Fruit fly (Drosophila melanogaster) whole organism, pupa: ENCODE results near the gene ArfGAP3.
A peak's percentile ranks its signal among the peaks of the same experiment; 100 is the strongest.

Experiments used
- CG10348 ChIP-seq: fragments of 200-800 bp; sonication (Bioruptor generic); IDR thresholded peaks from 2 replicates; pipeline ENCODE4 v1.3.6; 2022; ENCODE audit warnings: missing biosample characterization, missing genetic modification characterization
- CG12605 ChIP-seq: fragments of 200-800 bp; sonication (Bioruptor generic); IDR thresholded peaks from 2 replicates; pipeline ENCODE4 v1.3.6; 2022; ENCODE audit warnings: missing biosample characterization, missing genetic modification characterization
- CG13204 ChIP-seq: fragments of 200-800 bp; sonication (Bioruptor generic); optimal IDR thresholded peaks from 2 replicates; lab custom pipeline; 2018; ENCODE audit warnings: missing biosample characterization, mild to moderate bottlenecking, missing genetic modification characterization, moderate library complexity
- CG14655 ChIP-seq: fragments of 200-800 bp; sonication (Bioruptor generic); optimal IDR thresholded peaks from 3 replicates; lab custom pipeline; 2017; ENCODE audit warnings: mild to moderate bottlenecking, missing biosample characterization, missing genetic modification reagents, missing genetic modification characterization
- CG15710 ChIP-seq: fragments of 200-800 bp; sonication (Bioruptor generic); optimal IDR thresholded peaks from 2 replicates; lab custom pipeline; 2018; ENCODE audit warnings: missing biosample characterization, mild to moderate bottlenecking, missing genetic modification characterization, moderate library complexity
- CG17806 ChIP-seq: fragments of 200-800 bp; sonication (Bioruptor generic); optimal IDR thresholded peaks from 2 replicates; lab custom pipeline; 2018; ENCODE audit warnings: missing biosample characterization, mild to moderate bottlenecking, missing genetic modification characterization, moderate library complexity
- CG32121 ChIP-seq: fragments of 200-800 bp; sonication (Bioruptor generic); IDR thresholded peaks from 2 replicates; pipeline ENCODE4 v1.3.6; 2022; ENCODE audit warnings: missing biosample characterization, missing genetic modification characterization
- CG34367 ChIP-seq: fragments of 200-800 bp; sonication (Bioruptor generic); optimal IDR thresholded peaks from 2 replicates; lab custom pipeline; 2018; ENCODE audit warnings: missing biosample characterization, mild to moderate bottlenecking, missing genetic modification characterization
- CG4496 ChIP-seq: fragments of 200-800 bp; sonication (Bioruptor generic); IDR thresholded peaks from 3 replicates; pipeline ENCODE4 v1.3.6; 2022; ENCODE audit warnings: missing biosample characterization, missing genetic modification characterization
- CG8159 ChIP-seq: fragments of 200-800 bp; sonication (Bioruptor generic); optimal IDR thresholded peaks from 3 replicates; lab custom pipeline; 2018; ENCODE audit warnings: missing biosample characterization, mild to moderate bottlenecking, missing genetic modification characterization, moderate library complexity
- CG8301 ChIP-seq: fragments of 200-800 bp; sonication (Bioruptor generic); optimal IDR thresholded peaks from 2 replicates; lab custom pipeline; 2018; ENCODE audit warnings: missing biosample characterization, mild to moderate bottlenecking, missing genetic modification characterization
- CG9948 ChIP-seq: fragments of 200-800 bp; sonication (Bioruptor generic); optimal IDR thresholded peaks from 2 replicates; lab custom pipeline; 2018; ENCODE audit warnings: missing biosample characterization, mild to moderate bottlenecking, missing genetic modification characterization, moderate library complexity
- D1 ChIP-seq: fragments of 200-800 bp; sonication (Bioruptor generic); optimal IDR thresholded peaks from 2 replicates; lab custom pipeline; 2018; ENCODE audit warnings: missing biosample characterization, mild to moderate bottlenecking, missing genetic modification characterization, moderate library complexity
- EcR ChIP-seq: fragments of 200-800 bp; sonication (Bioruptor generic); optimal IDR thresholded peaks from 3 replicates; lab custom pipeline; 2019; ENCODE audit warnings: missing biosample characterization, missing genetic modification characterization, mild to moderate bottlenecking, moderate library complexity, missing genetic modification reagents
- Ets98B ChIP-seq: fragments of 200-800 bp; sonication (Bioruptor generic); IDR thresholded peaks from 2 replicates; pipeline ENCODE4 v1.3.6; 2022; ENCODE audit warnings: missing biosample characterization, missing genetic modification characterization
- Pif1A ChIP-seq: fragments of 200-800 bp; sonication (Bioruptor generic); optimal IDR thresholded peaks from 3 replicates; lab custom pipeline; 2016; ENCODE audit warnings: missing biosample characterization, missing genetic modification characterization
- Pif1B ChIP-seq: fragments of 200-800 bp; sonication (Bioruptor generic); optimal IDR thresholded peaks from 3 replicates; lab custom pipeline; 2016; ENCODE audit warnings: missing biosample characterization, missing genetic modification characterization
- gl ChIP-seq: fragments of 200-800 bp; sonication (Bioruptor generic); optimal IDR thresholded peaks from 2 replicates; lab custom pipeline; 2018; ENCODE audit warnings: missing biosample characterization, mild to moderate bottlenecking, missing genetic modification characterization
- rn ChIP-seq: fragments of 200-800 bp; sonication (Bioruptor generic); IDR thresholded peaks from 2 replicates; pipeline ENCODE4 v1.3.6; 2022; ENCODE audit warnings: missing biosample characterization, missing genetic modification characterization

The ArfGAP3 gene

DNA sequence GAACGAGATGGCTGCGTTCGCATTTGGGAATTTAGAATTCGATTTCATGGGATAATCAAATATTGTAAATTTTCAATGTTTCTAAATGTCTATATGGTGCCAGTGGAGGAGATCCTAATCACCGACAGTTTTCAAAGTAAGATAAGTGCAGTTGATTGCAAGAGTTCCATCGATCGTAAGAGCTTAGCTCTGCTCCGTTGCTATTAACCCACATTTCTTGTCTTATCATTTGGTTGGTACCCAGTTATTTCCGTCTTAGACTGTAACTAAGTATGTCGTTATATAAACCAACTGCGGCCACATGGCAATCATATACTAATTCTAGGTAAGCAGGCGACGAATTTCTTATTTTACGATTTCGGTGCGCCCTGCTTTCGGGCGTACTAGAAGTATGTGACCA is 47.2 kb downstream of the ArfGAP3 start:
- TF ChIP-seq CG10348 = no peak
- no peak for TF ChIP-seq gl
- TF ChIP-seq CG15710 (tag; lab: Kevin White, UChicago) = no peak
- no peak for TF ChIP-seq Pif1A
- TF ChIP-seq CG17806 (tag; lab: Kevin White, UChicago) = no peak
- TF ChIP-seq CG14655 = no peak
- no peak for TF ChIP-seq CG12605
- no peak for TF ChIP-seq CG13204
- no peak for TF ChIP-seq EcR
- no peak for TF ChIP-seq CG32121
- TF ChIP-seq CG8159 (tag; lab: Kevin White, UChicago) = no peak
- TF ChIP-seq Pif1B = no peak
- no peak for TF ChIP-seq CG4496 (GFP tag; lab: Robert Waterston, UW)
- no peak for TF ChIP-seq rn (GFP tag; lab: Robert Waterston, UW)
- no peak for TF ChIP-seq CG34367 (tag; lab: Kevin White, UChicago)
- TF ChIP-seq Ets98B (GFP tag; lab: Robert Waterston, UW) = no peak
- no peak for TF ChIP-seq CG9948 (tag; lab: Kevin White, UChicago)
- no peak for TF ChIP-seq D1 (tag; lab: Kevin White, UChicago)

DNA sequence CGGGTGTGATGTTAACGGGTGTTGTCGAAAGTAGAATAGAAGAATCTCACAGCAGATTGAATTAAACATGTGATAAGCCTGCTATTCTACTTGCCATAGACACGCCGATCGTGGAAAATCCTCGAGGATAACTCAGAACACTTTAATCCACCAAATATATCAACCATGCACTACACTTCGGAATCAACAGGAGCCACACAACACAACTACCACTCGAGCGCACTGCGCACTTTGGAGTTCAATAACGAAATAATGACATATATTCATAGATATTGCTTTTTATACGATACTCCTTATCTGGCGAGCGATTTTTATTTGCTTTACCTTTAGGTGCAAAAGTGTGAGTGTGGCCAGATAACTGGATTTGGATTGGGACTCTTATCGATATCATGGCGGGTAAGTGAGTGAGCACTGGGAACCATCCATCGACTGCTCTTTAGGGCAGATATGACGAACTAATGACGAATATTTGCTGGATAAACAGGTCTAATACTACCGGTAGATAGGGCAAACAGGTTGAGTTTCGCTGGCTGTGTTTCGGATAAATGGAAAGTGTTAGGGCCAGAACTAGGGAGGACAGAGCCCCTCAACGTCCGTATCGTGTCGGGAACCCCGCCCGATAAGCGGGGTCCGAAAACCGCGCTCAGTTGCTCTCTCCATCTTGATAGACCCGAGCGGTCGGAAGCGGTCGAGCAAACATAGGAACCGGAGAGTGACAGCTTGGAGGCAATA is 47.9 kb downstream of the ArfGAP3 start, which contains the start of gene Jhbp6:
Gene Jhbp6 (plus strand): TSS at position 682 of the 732 bp plus-strand sequence.
- no peak for TF ChIP-seq rn (GFP tag; lab: Robert Waterston, UW)
- TF ChIP-seq CG34367 (tag; lab: Kevin White, UChicago) = no peak
- no peak for TF ChIP-seq CG13204
- no peak for TF ChIP-seq CG17806 (tag; lab: Kevin White, UChicago)

DNA sequence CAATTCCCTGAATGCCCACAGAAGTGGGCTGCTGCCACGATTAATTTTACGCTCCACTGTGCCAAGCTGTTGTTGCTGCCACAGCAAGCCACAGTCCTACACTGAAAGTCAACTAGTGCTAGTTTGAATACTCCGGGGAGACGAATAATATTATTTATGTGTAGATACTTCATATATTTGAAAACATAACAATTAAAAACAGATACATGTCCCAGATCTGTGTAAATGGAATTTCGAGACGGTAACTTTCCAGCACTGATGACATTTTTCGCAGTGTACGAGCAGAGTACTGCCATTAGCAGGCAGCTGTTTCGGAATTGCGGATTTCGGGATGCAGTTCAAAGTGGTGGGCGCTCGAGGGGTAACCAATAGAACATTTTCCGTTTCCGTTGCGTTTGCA is 52.3 kb downstream of the ArfGAP3 start:
- TF ChIP-seq CG9948 (tag; lab: Kevin White, UChicago) = peak; percentile 16
- TF ChIP-seq CG12605 = no peak
- no peak for TF ChIP-seq CG10348
- TF ChIP-seq D1 (tag; lab: Kevin White, UChicago) = no peak
- no peak for TF ChIP-seq CG14655
- TF ChIP-seq CG8301 = no peak
- TF ChIP-seq CG8159 (tag; lab: Kevin White, UChicago) = peak; percentile 28
